Worm (Caenorhabditis elegans) whole organism, L3 larva: ENCODE data around the gene C54E4.12.

Source experiments
- ZK546.5 ChIP-seq: sonication (generic microtip); optimal IDR thresholded peaks from 2 replicates; lab custom pipeline; 2017; ENCODE audit warnings: missing biosample characterization, missing genetic modification characterization
- aly-2 ChIP-seq: fragments of 150-350 bp; optimal IDR thresholded peaks from 2 replicates; lab custom pipeline; 2014; ENCODE audit warnings: missing biosample characterization, missing genetic modification characterization
- ceh-16 ChIP-seq: sonication (generic microtip); optimal IDR thresholded peaks from 2 replicates; lab custom pipeline; 2017; ENCODE audit warnings: missing biosample characterization, missing genetic modification characterization
- elt-2 ChIP-seq: sonication (generic microtip); optimal IDR thresholded peaks from 2 replicates; lab custom pipeline; 2016; ENCODE audit warnings: missing genetic modification reagents, mild to moderate bottlenecking, missing genetic modification characterization, missing compliant biosample characterization
- hmg-11 ChIP-seq: sonication (generic microtip); optimal IDR thresholded peaks from 2 replicates; lab custom pipeline; 2016; ENCODE audit warnings: missing genetic modification characterization, missing compliant biosample characterization
- mdl-1 ChIP-seq: fragments of 150-350 bp; optimal IDR thresholded peaks from 2 replicates; lab custom pipeline; 2014; ENCODE audit warnings: missing biosample characterization, missing genetic modification characterization
- nhr-11 ChIP-seq: fragments of 150-350 bp; optimal IDR thresholded peaks from 2 replicates; lab custom pipeline; 2014; ENCODE audit warnings: missing biosample characterization, missing genetic modification characterization
- nhr-23 ChIP-seq: fragments of 150-350 bp; optimal IDR thresholded peaks from 2 replicates; lab custom pipeline; 2014; ENCODE audit warnings: missing biosample characterization, missing genetic modification reagents, missing genetic modification characterization
- skn-1 ChIP-seq: fragments of 150-350 bp; optimal IDR thresholded peaks from 2 replicates; lab custom pipeline; 2014; ENCODE audit warnings: missing biosample characterization, missing genetic modification characterization
- zag-1 ChIP-seq: fragments of 150-350 bp; optimal IDR thresholded peaks from 2 replicates; lab custom pipeline; 2014; ENCODE audit warnings: missing biosample characterization, missing genetic modification characterization

DNA sequence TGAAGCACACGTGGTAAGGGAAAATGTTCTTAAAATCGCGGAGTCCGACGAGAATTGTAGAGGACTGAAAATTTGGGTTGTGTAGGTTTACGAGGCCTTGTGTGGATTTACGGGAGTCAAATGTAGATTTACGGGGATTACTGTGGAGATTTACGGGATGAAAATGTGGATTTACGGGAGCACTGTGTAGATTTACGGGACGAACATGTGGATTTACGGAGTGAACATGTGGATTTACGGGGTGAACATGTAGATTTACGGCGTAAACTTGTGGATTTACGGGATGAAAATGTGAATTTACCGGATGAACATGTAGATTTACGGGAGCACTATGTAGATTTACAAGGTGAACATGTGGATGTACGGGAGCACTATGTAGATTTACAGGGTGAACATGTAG, 15.8 kb upstream of the C54E4.12 start:
- TF ChIP-seq elt-2 (no peak), zag-1 (tag; lab: Kevin White, UChicago) (no peak), skn-1 (tag; lab: Kevin White, UChicago) (no peak), ceh-16 (tag; lab: Kevin White, UChicago) (no peak), ZK546.5 (tag; lab: Kevin White, UChicago) (no peak), hmg-11 (tag; lab: Kevin White, UChicago) (no peak), nhr-23 (no peak), mdl-1 (no peak), nhr-11 (no peak), aly-2 (tag; lab: Kevin White, UChicago) (no peak)
